Fruit fly (Drosophila melanogaster): ENCODE results near the gene CG7906.

DNA sequence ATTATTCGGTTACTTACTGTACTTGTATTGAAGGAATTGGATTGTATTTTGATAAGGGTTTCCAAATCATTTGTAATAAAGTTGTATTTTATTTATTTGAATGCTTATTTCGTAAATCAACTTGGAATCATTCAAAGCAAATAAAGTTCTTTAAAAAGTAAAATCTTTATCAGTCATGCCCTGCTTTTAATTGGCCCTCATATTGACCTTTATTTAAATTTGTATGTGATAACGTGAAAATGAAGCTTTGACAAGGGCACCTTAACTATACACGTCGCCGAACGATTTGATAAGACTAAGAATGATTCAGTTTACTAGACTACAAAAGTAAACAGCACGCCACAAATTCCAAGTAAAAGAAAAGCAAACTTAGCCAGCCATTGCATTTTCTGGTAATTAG lies 14.2 kb upstream of the CG7906 start:
- TF ChIP-seq salr (GFP tag; optimal IDR thresholded peaks at IDR 0.05) (no peak), eg (GFP tag; IDR thresholded peaks at IDR 0.05) (no peak), OdsH (GFP tag; optimal IDR thresholded peaks at IDR 0.05) (no peak), CG4318 (GFP tag; optimal IDR thresholded peaks at IDR 0.05) (no peak), ss (GFP tag; optimal IDR thresholded peaks at IDR 0.05) (no peak), Eip78C (GFP tag) (no peak), topi (GFP tag; optimal IDR thresholded peaks at IDR 0.05) (no peak), CG8632 (GFP tag; optimal IDR thresholded peaks at IDR 0.05) (no peak)
